Fruit fly (Drosophila melanogaster) whole organism, embryonic: ENCODE data around the gene car.

Source experiments
- B-H2 ChIP-seq: fragments of 200-800 bp; sonication (Bioruptor generic); optimal IDR thresholded peaks from 2 replicates; lab custom pipeline; 2018; ENCODE audit warnings: missing biosample characterization, mild to moderate bottlenecking, missing genetic modification characterization
- BtbVII ChIP-seq: fragments of 200-800 bp; sonication (Bioruptor generic); optimal IDR thresholded peaks from 3 replicates; lab custom pipeline; 2017; ENCODE audit warnings: missing biosample characterization, mild to moderate bottlenecking, missing genetic modification characterization
- CG10274 ChIP-seq: fragments of 200-800 bp; sonication (Bioruptor generic); optimal IDR thresholded peaks from 3 replicates; lab custom pipeline; 2017; ENCODE audit warnings: missing biosample characterization, mild to moderate bottlenecking, missing genetic modification characterization
- CG10979 ChIP-seq: fragments of 200-800 bp; sonication (Bioruptor generic); optimal IDR thresholded peaks from 2 replicates; lab custom pipeline; 2018; ENCODE audit warnings: missing biosample characterization, mild to moderate bottlenecking, missing genetic modification characterization, moderate library complexity
- CG11456 ChIP-seq: fragments of 200-800 bp; sonication (Bioruptor generic); IDR thresholded peaks from 3 replicates; pipeline ENCODE4 v1.3.6; 2022; ENCODE audit warnings: missing biosample characterization, missing genetic modification characterization
- CG13624 ChIP-seq: fragments of 200-800 bp; sonication (Bioruptor generic); optimal IDR thresholded peaks from 2 replicates; lab custom pipeline; 2016; ENCODE audit warnings: missing biosample characterization, missing genetic modification characterization
- CG17186 ChIP-seq: fragments of 200-800 bp; sonication (Bioruptor generic); optimal IDR thresholded peaks from 3 replicates; lab custom pipeline; 2017; ENCODE audit warnings: missing biosample characterization, missing genetic modification reagents, missing genetic modification characterization
- CG17802 ChIP-seq: fragments of 200-800 bp; sonication (Bioruptor generic); optimal IDR thresholded peaks from 2 replicates; lab custom pipeline; 2018; ENCODE audit warnings: missing biosample characterization, mild to moderate bottlenecking, missing genetic modification characterization, moderate library complexity
- CG18011 ChIP-seq: fragments of 200-800 bp; sonication (Bioruptor generic); optimal IDR thresholded peaks from 2 replicates; lab custom pipeline; 2017; ENCODE audit warnings: missing biosample characterization, missing genetic modification characterization, mild to moderate bottlenecking, moderate library complexity, missing genotype
- CG32772 ChIP-seq: fragments of 200-800 bp; sonication (Bioruptor generic); IDR thresholded peaks from 2 replicates; pipeline ENCODE4 v1.3.6; 2022; ENCODE audit warnings: missing biosample characterization, missing genetic modification characterization
- CG3407 ChIP-seq: fragments of 200-800 bp; sonication (Bioruptor generic); optimal IDR thresholded peaks from 2 replicates; lab custom pipeline; 2018; ENCODE audit warnings: missing biosample characterization, mild to moderate bottlenecking, missing genetic modification characterization
- CG4328 ChIP-seq: fragments of 200-800 bp; sonication (Bioruptor generic); optimal IDR thresholded peaks from 3 replicates; lab custom pipeline; 2017; ENCODE audit warnings: missing biosample characterization, missing genetic modification reagents, missing genetic modification characterization
- CG7786 ChIP-seq: fragments of 200-800 bp; sonication (Bioruptor generic); optimal IDR thresholded peaks from 2 replicates; lab custom pipeline; 2016; ENCODE audit warnings: missing biosample characterization, missing genetic modification characterization
- CG7963 ChIP-seq: fragments of 200-800 bp; sonication (Bioruptor generic); IDR thresholded peaks from 3 replicates; pipeline ENCODE4 v1.3.6; 2022; ENCODE audit warnings: missing biosample characterization, missing genetic modification characterization; ENCODE audit not compliant: partially characterized antibody
- CG8281 ChIP-seq: fragments of 200-800 bp; sonication (Bioruptor generic); optimal IDR thresholded peaks from 2 replicates; lab custom pipeline; 2018; ENCODE audit warnings: missing biosample characterization, mild to moderate bottlenecking, missing genetic modification characterization, moderate library complexity
- CG8924 ChIP-seq: fragments of 200-800 bp; optimal IDR thresholded peaks from 3 replicates; lab custom pipeline; 2019; ENCODE audit warnings: missing biosample characterization, mild to moderate bottlenecking, missing genetic modification characterization, moderate library complexity
- CG9817 ChIP-seq: fragments of 200-800 bp; sonication (Bioruptor generic); optimal IDR thresholded peaks from 2 replicates; lab custom pipeline; 2018; ENCODE audit warnings: missing biosample characterization, mild to moderate bottlenecking, missing genetic modification characterization, moderate library complexity
- D19A ChIP-seq: fragments of 200-800 bp; optimal IDR thresholded peaks from 3 replicates; lab custom pipeline; 2019; ENCODE audit warnings: missing biosample characterization, mild to moderate bottlenecking, missing genetic modification characterization, moderate library complexity
- H2.0 ChIP-seq: fragments of 200-800 bp; sonication (Bioruptor generic); IDR thresholded peaks from 2 replicates; pipeline ENCODE4 v1.3.6; 2022; ENCODE audit warnings: missing biosample characterization, missing genetic modification characterization
- HLH3B ChIP-seq: fragments of 200-800 bp; sonication (Bioruptor generic); IDR thresholded peaks from 2 replicates; pipeline ENCODE4 v1.3.6; 2022; ENCODE audit warnings: missing biosample characterization, missing genetic modification characterization
- HLHmδ ChIP-seq: fragments of 200-800 bp; sonication (Bioruptor generic); optimal IDR thresholded peaks from 2 replicates; lab custom pipeline; 2018; ENCODE audit warnings: missing biosample characterization, mild to moderate bottlenecking, missing genetic modification characterization, moderate library complexity
- Hr78 ChIP-seq, 2 experiments: fragments of 200-800 bp in 1 of 2; fragments of >200 bp in 1 of 2; sonication (Bioruptor generic) in 1 of 2; optimal IDR thresholded peaks; 2 replicates each; lab custom pipeline; 2017 to 2019; ENCODE audit warnings: missing biosample characterization in 2 of 2, missing genetic modification characterization in 2 of 2, mild to moderate bottlenecking in 1 of 2, moderate library complexity in 1 of 2
- Med ChIP-seq: fragments of 200-800 bp; sonication (Bioruptor generic); peaks from one replicate; lab custom pipeline; 2016; ENCODE audit warnings: missing biosample characterization, missing genetic modification characterization, mild to moderate bottlenecking, inconsistent platforms, moderate library complexity
- NC2α ChIP-seq: fragments of 200-800 bp; sonication (Bioruptor generic); optimal IDR thresholded peaks from 2 replicates; lab custom pipeline; 2016; ENCODE audit warnings: missing biosample characterization, missing genetic modification characterization
- NK7.1 ChIP-seq: fragments of 200-800 bp; sonication (Bioruptor generic); optimal IDR thresholded peaks from 3 replicates; lab custom pipeline; 2016; ENCODE audit warnings: missing biosample characterization, missing genetic modification characterization
- Neu2 ChIP-seq: fragments of 200-800 bp; sonication (Bioruptor generic); optimal IDR thresholded peaks from 3 replicates; lab custom pipeline; 2016; ENCODE audit warnings: missing biosample characterization, missing genetic modification characterization, borderline replicate concordance
- Rx ChIP-seq: fragments of 200-800 bp; sonication (Bioruptor generic); IDR thresholded peaks from 2 replicates; pipeline ENCODE4 v1.3.6; 2022; ENCODE audit warnings: missing biosample characterization, missing genetic modification characterization
- Sin3A ChIP-seq: fragments of >200 bp; optimal IDR thresholded peaks from 2 replicates; lab custom pipeline; 2018
- Sry-δ ChIP-seq: fragments of 200-800 bp; sonication (Bioruptor generic); optimal IDR thresholded peaks from 2 replicates; lab custom pipeline; 2016; ENCODE audit warnings: missing biosample characterization, missing genetic modification characterization
- Xbp1 ChIP-seq: fragments of 200-800 bp; sonication (Bioruptor generic); optimal IDR thresholded peaks from 3 replicates; lab custom pipeline; 2016; ENCODE audit warnings: missing biosample characterization, mild to moderate bottlenecking, missing genetic modification characterization
- YL-1 ChIP-seq: fragments of 200-800 bp; sonication (Bioruptor generic); optimal IDR thresholded peaks from 3 replicates; lab custom pipeline; 2017; ENCODE audit warnings: missing biosample characterization, mild to moderate bottlenecking, missing genetic modification characterization
- btn ChIP-seq: fragments of 200-800 bp; sonication (Bioruptor generic); optimal IDR thresholded peaks from 2 replicates; lab custom pipeline; 2016; ENCODE audit warnings: missing biosample characterization, missing genetic modification characterization
- cg ChIP-seq: fragments of 200-800 bp; sonication (Bioruptor generic); optimal IDR thresholded peaks from 3 replicates; lab custom pipeline; 2019; ENCODE audit warnings: missing biosample characterization, mild to moderate bottlenecking, missing genetic modification characterization, moderate library complexity
- chm ChIP-seq: fragments of 200-800 bp; sonication (Bioruptor generic); IDR thresholded peaks from 2 replicates; pipeline ENCODE4 v1.3.6; 2022; ENCODE audit warnings: missing biosample characterization, missing genetic modification characterization
- ci ChIP-seq: fragments of 200-800 bp; sonication (Bioruptor generic); IDR thresholded peaks from 3 replicates; pipeline ENCODE4 v1.3.6; 2022; ENCODE audit warnings: missing biosample characterization, missing genetic modification characterization
- her ChIP-seq: fragments of 200-800 bp; sonication (Bioruptor generic); optimal IDR thresholded peaks from 2 replicates; lab custom pipeline; 2016; ENCODE audit warnings: missing biosample characterization, missing genetic modification characterization
- ken ChIP-seq: fragments of 200-800 bp; sonication (Bioruptor generic); IDR thresholded peaks from 3 replicates; pipeline ENCODE4 v1.3.6; 2022; ENCODE audit warnings: missing biosample characterization, missing genetic modification characterization
- knrl ChIP-seq: fragments of 200-800 bp; sonication (Bioruptor generic); IDR thresholded peaks from 3 replicates; pipeline ENCODE4 v1.3.6; 2022; ENCODE audit warnings: missing biosample characterization, missing genetic modification characterization; ENCODE audit not compliant: partially characterized antibody
- pfk ChIP-seq: fragments of 200-800 bp; sonication (Bioruptor generic); optimal IDR thresholded peaks from 2 replicates; lab custom pipeline; 2018; ENCODE audit warnings: missing biosample characterization, mild to moderate bottlenecking, missing genetic modification characterization, moderate library complexity
- pho ChIP-seq: fragments of 200-800 bp; sonication (Bioruptor generic); optimal IDR thresholded peaks from 2 replicates; lab custom pipeline; 2016; ENCODE audit warnings: missing biosample characterization, missing genetic modification characterization
- ro ChIP-seq: fragments of 200-800 bp; sonication (Bioruptor generic); IDR thresholded peaks from 2 replicates; pipeline ENCODE4 v1.3.6; 2022; ENCODE audit warnings: missing biosample characterization, missing genetic modification characterization
- sd ChIP-seq: fragments of 200-800 bp; sonication (Bioruptor generic); optimal IDR thresholded peaks from 3 replicates; lab custom pipeline; 2018; ENCODE audit warnings: missing biosample characterization, mild to moderate bottlenecking, missing genetic modification characterization, moderate library complexity
- sens ChIP-seq: fragments of 200-800 bp; sonication (Bioruptor generic); peaks from one replicate; lab custom pipeline; 2016; ENCODE audit warnings: missing biosample characterization, missing genetic modification characterization
- sr ChIP-seq: fragments of 200-800 bp; sonication (Bioruptor generic); IDR thresholded peaks from 3 replicates; pipeline ENCODE4 v1.3.6; 2022; ENCODE audit warnings: missing biosample characterization, missing genetic modification characterization
- ttk ChIP-seq: fragments of 200-800 bp; sonication (Bioruptor generic); IDR thresholded peaks from 2 replicates; pipeline ENCODE4 v2.1.2; 2022; ENCODE audit warnings: missing biosample characterization, missing genetic modification characterization
- tup ChIP-seq: fragments of 200-800 bp; sonication (Bioruptor generic); optimal IDR thresholded peaks from 2 replicates; lab custom pipeline; 2016; ENCODE audit warnings: missing biosample characterization, mild to moderate bottlenecking, missing genetic modification characterization, moderate library complexity
- unc-4 ChIP-seq: fragments of 200-800 bp; sonication (Bioruptor generic); IDR thresholded peaks from 2 replicates; pipeline ENCODE4 v1.3.6; 2022; ENCODE audit warnings: missing biosample characterization, missing genetic modification characterization; ENCODE audit not compliant: partially characterized antibody
- wek ChIP-seq: fragments of 200-800 bp; sonication (Bioruptor generic); optimal IDR thresholded peaks from 3 replicates; lab custom pipeline; 2018; ENCODE audit warnings: missing biosample characterization, mild to moderate bottlenecking, missing genetic modification characterization, moderate library complexity
- zen ChIP-seq: fragments of 200-800 bp; sonication (Bioruptor generic); optimal IDR thresholded peaks from 3 replicates; lab custom pipeline; 2018; ENCODE audit warnings: missing biosample characterization, mild to moderate bottlenecking, missing genetic modification characterization, moderate library complexity
- zf30C ChIP-seq: fragments of 200-800 bp; sonication (Bioruptor generic); optimal IDR thresholded peaks from 3 replicates; lab custom pipeline; 2018; ENCODE audit warnings: missing biosample characterization, mild to moderate bottlenecking, missing genetic modification characterization

car gene

dm6 chrX:19598503-19598902, 32.7 kb downstream of the car start:
- no peak for TF ChIP-seq CG13624
- no peak for TF ChIP-seq CG9817 (tag; lab: Kevin White, UChicago)
- TF ChIP-seq sens (GFP tag; lab: Kevin White, UChicago): peak; percentile 78
- TF ChIP-seq unc-4 (GFP tag; lab: Robert Waterston, UW): no peak
- peak; percentile 44; the same call in 1 of the 2 replicates for TF ChIP-seq chm (GFP tag; lab: Robert Waterston, UW)
- no peak for TF ChIP-seq Neu2 (GFP tag; lab: Kevin White, UChicago)
- TF ChIP-seq Med (GFP tag; lab: Kevin White, UChicago): peak; percentile 75
- TF ChIP-seq CG18011: no peak
- TF ChIP-seq ken: 0 out of 3 replicates have a peak, but pooled peaks have one; percentile 15
- TF ChIP-seq pfk (GFP tag; lab: Kevin White, UChicago): no peak
- peak; percentile 46; the same call in 1 of the 3 replicates for TF ChIP-seq ci (GFP tag; lab: Robert Waterston, UW)
- TF ChIP-seq CG8924 (tag; lab: Kevin White, UChicago): no peak

dm6 chrX:19601644-19602043, 35.8 kb downstream of the car start, which contains the start of gene CG14220:
Gene CG14220, minus strand, starts transcription at chrX:19601851.
- TF ChIP-seq Sin3A (peak; percentile 17), CG3407 (GFP tag; lab: Kevin White, UChicago) (no peak), ci (GFP tag; lab: Robert Waterston, UW) (no peak), CG11456 (GFP tag; lab: Robert Waterston, UW) (no peak), chm (GFP tag; lab: Robert Waterston, UW) (no peak), D19A (no peak), Sry-δ (GFP tag; lab: Kevin White, UChicago) (peak; percentile 93), Hr78 (GFP tag; optimal IDR thresholded peaks at IDR 0.05; lab: Kevin White, UChicago) (no peak), B-H2 (GFP tag; lab: Kevin White, UChicago) (peak; percentile 37), Rx (GFP tag; lab: Robert Waterston, UW) (no peak), ttk (GFP tag; lab: Robert Waterston, UW) (no peak), sd (tag; lab: Kevin White, UChicago) (no peak), pho (GFP tag; lab: Kevin White, UChicago) (no peak), zen (tag; lab: Kevin White, UChicago) (no peak), HLH3B (GFP tag; lab: Robert Waterston, UW) (no peak), CG17802 (tag; lab: Kevin White, UChicago) (no peak), CG7786 (GFP tag; lab: Kevin White, UChicago) (no peak), CG10274 (GFP tag; lab: Kevin White, UChicago) (no peak), H2.0 (no peak), CG32772 (no peak), sr (GFP tag; lab: Robert Waterston, UW) (no peak), zf30C (GFP tag; lab: Kevin White, UChicago) (no peak), wek (GFP tag; lab: Kevin White, UChicago) (no peak), her (GFP tag; lab: Kevin White, UChicago) (no peak), knrl (peak; percentile 87), HLHmδ (no peak), NK7.1 (GFP tag; lab: Kevin White, UChicago) (no peak), BtbVII (no peak), CG7963 (GFP tag; lab: Robert Waterston, UW) (peak; percentile 94), cg (peak; percentile 60), CG10979 (tag; lab: Kevin White, UChicago) (no peak), CG8281 (tag; lab: Kevin White, UChicago) (no peak), NC2α (GFP tag; lab: Kevin White, UChicago) (no peak), CG4328 (no peak), Xbp1 (GFP tag; lab: Kevin White, UChicago) (no peak), btn (GFP tag; lab: Kevin White, UChicago) (no peak), tup (GFP tag; lab: Kevin White, UChicago) (no peak), CG17186 (GFP tag; lab: Kevin White, UChicago) (peak; percentile 43), ro (GFP tag; lab: Robert Waterston, UW) (no peak), YL-1 (GFP tag; lab: Kevin White, UChicago) (peak; percentile 63)
